Fruit fly (Drosophila melanogaster) whole organism, embryonic: ENCODE data around the gene CG10470.

Experiments used
- Abd-B ChIP-seq: fragments of 200-800 bp; sonication (Bioruptor generic); optimal IDR thresholded peaks from 2 replicates; lab custom pipeline; 2018; ENCODE audit warnings: missing biosample characterization, mild to moderate bottlenecking, missing genetic modification characterization, moderate library complexity
- Atf3 ChIP-seq: fragments of 200-800 bp; sonication (Bioruptor generic); optimal IDR thresholded peaks from 3 replicates; lab custom pipeline; 2016; ENCODE audit warnings: missing biosample characterization, missing genetic modification characterization
- B-H2 ChIP-seq: fragments of 200-800 bp; sonication (Bioruptor generic); optimal IDR thresholded peaks from 2 replicates; lab custom pipeline; 2018; ENCODE audit warnings: missing biosample characterization, mild to moderate bottlenecking, missing genetic modification characterization
- BEAF-32 ChIP-seq: fragments of 200-800 bp; sonication (Bioruptor generic); optimal IDR thresholded peaks from 3 replicates; lab custom pipeline; 2017; ENCODE audit warnings: missing biosample characterization, missing genetic modification characterization, mild to moderate bottlenecking, moderate library complexity, missing genetic modification reagents
- Bgb ChIP-seq: fragments of 200-800 bp; sonication (Bioruptor generic); IDR thresholded peaks from 2 replicates; pipeline ENCODE4 v1.3.6; 2022; ENCODE audit warnings: missing biosample characterization, missing genetic modification characterization; ENCODE audit not compliant: partially characterized antibody
- CG1024 ChIP-seq: fragments of 200-800 bp; sonication (Bioruptor generic); IDR thresholded peaks from 2 replicates; pipeline ENCODE4 v1.3.6; 2022; ENCODE audit warnings: missing biosample characterization, missing genetic modification characterization
- CG10267 ChIP-seq: fragments of 200-800 bp; sonication (Bioruptor generic); optimal IDR thresholded peaks from 2 replicates; lab custom pipeline; 2018; ENCODE audit warnings: missing biosample characterization, mild to moderate bottlenecking, missing genetic modification characterization, moderate library complexity
- CG10321 ChIP-seq: fragments of 200-800 bp; sonication (Bioruptor generic); IDR thresholded peaks from 2 replicates; pipeline ENCODE4 v1.3.6; 2022; ENCODE audit warnings: missing biosample characterization, missing genetic modification characterization
- CG13287 ChIP-seq: fragments of 200-800 bp; sonication (Bioruptor generic); IDR thresholded peaks from 2 replicates; pipeline ENCODE4 v1.3.6; 2022; ENCODE audit warnings: missing biosample characterization, missing genetic modification characterization; ENCODE audit not compliant: partially characterized antibody
- CG14860 ChIP-seq: fragments of 200-800 bp; sonication (Bioruptor generic); IDR thresholded peaks from 3 replicates; pipeline ENCODE4 v1.3.6; 2022; ENCODE audit warnings: missing biosample characterization, missing genetic modification characterization; ENCODE audit not compliant: partially characterized antibody
- CG1603 ChIP-seq: fragments of 200-800 bp; sonication (Bioruptor generic); optimal IDR thresholded peaks from 2 replicates; lab custom pipeline; 2019; ENCODE audit warnings: missing biosample characterization, mild to moderate bottlenecking, missing genetic modification characterization, moderate library complexity
- CG17802 ChIP-seq: fragments of 200-800 bp; sonication (Bioruptor generic); optimal IDR thresholded peaks from 2 replicates; lab custom pipeline; 2018; ENCODE audit warnings: missing biosample characterization, mild to moderate bottlenecking, missing genetic modification characterization, moderate library complexity
- CG30020 ChIP-seq: fragments of 200-800 bp; optimal IDR thresholded peaks from 2 replicates; lab custom pipeline; 2019; ENCODE audit warnings: missing biosample characterization, mild to moderate bottlenecking, missing genetic modification characterization, moderate library complexity
- CG3838 ChIP-seq: fragments of 200-800 bp; sonication (Bioruptor generic); optimal IDR thresholded peaks from 3 replicates; lab custom pipeline; 2016; ENCODE audit warnings: missing biosample characterization, missing genetic modification characterization
- CG3995 ChIP-seq: fragments of 200-800 bp; sonication (Bioruptor generic); optimal IDR thresholded peaks from 3 replicates; lab custom pipeline; 2016; ENCODE audit warnings: missing biosample characterization, missing genetic modification characterization
- CG4730 ChIP-seq: fragments of 200-800 bp; sonication (Bioruptor generic); IDR thresholded peaks from 2 replicates; pipeline ENCODE4 v1.3.6; 2022; ENCODE audit warnings: missing biosample characterization, missing genetic modification characterization
- CG7357 ChIP-seq: fragments of 200-800 bp; sonication (Bioruptor generic); IDR thresholded peaks from 3 replicates; pipeline ENCODE4 v1.3.6; 2022; ENCODE audit warnings: missing biosample characterization, missing genetic modification characterization
- CkIIα-i1 ChIP-seq: fragments of 200-800 bp; sonication (Bioruptor generic); IDR thresholded peaks from 2 replicates; pipeline ENCODE4 v1.3.6; 2022; ENCODE audit warnings: missing biosample characterization, missing genetic modification characterization
- CrebB ChIP-seq: fragments of 200-800 bp; sonication (Bioruptor generic); optimal IDR thresholded peaks from 3 replicates; lab custom pipeline; 2018; ENCODE audit warnings: missing biosample characterization, mild to moderate bottlenecking, missing genetic modification characterization
- Dref ChIP-seq: fragments of 200-800 bp; sonication (Bioruptor generic); IDR thresholded peaks from 2 replicates; pipeline ENCODE4 v1.3.6; 2022; ENCODE audit warnings: missing biosample characterization, missing genetic modification characterization
- Drgx ChIP-seq: fragments of 200-800 bp; sonication (Bioruptor generic); IDR thresholded peaks from 2 replicates; pipeline ENCODE4 v1.3.6; 2022; ENCODE audit warnings: missing biosample characterization, missing genetic modification characterization
- E2f2 ChIP-seq: fragments of 200-800 bp; sonication (Bioruptor generic); IDR thresholded peaks from 2 replicates; pipeline ENCODE4 v1.3.6; 2022; ENCODE audit warnings: missing biosample characterization, missing genetic modification characterization
- ERR ChIP-seq: fragments of 200-800 bp; sonication (Bioruptor generic); optimal IDR thresholded peaks from 2 replicates; lab custom pipeline; 2016; ENCODE audit warnings: missing biosample characterization, missing genetic modification characterization
- HLH4C ChIP-seq: fragments of 200-800 bp; sonication (Bioruptor generic); IDR thresholded peaks from 3 replicates; pipeline ENCODE4 v1.3.6; 2022; ENCODE audit warnings: missing biosample characterization, missing genetic modification characterization; ENCODE audit not compliant: partially characterized antibody
- HLHmδ ChIP-seq: fragments of 200-800 bp; sonication (Bioruptor generic); optimal IDR thresholded peaks from 2 replicates; lab custom pipeline; 2018; ENCODE audit warnings: missing biosample characterization, mild to moderate bottlenecking, missing genetic modification characterization, moderate library complexity
- Hsf ChIP-seq: fragments of 200-800 bp; sonication (Bioruptor generic); optimal IDR thresholded peaks from 3 replicates; lab custom pipeline; 2016; ENCODE audit warnings: missing biosample characterization, missing genetic modification characterization
- MESR4 ChIP-seq: fragments of 200-800 bp; sonication (Bioruptor generic); optimal IDR thresholded peaks from 2 replicates; lab custom pipeline; 2018; ENCODE audit warnings: missing biosample characterization, mild to moderate bottlenecking, missing genetic modification characterization, moderate library complexity
- Med ChIP-seq: fragments of 200-800 bp; sonication (Bioruptor generic); peaks from one replicate; lab custom pipeline; 2016; ENCODE audit warnings: missing biosample characterization, missing genetic modification characterization, mild to moderate bottlenecking, inconsistent platforms, moderate library complexity
- Myb ChIP-seq: fragments of 200-800 bp; sonication (Bioruptor generic); optimal IDR thresholded peaks from 2 replicates; lab custom pipeline; 2016; ENCODE audit warnings: missing biosample characterization, missing genetic modification characterization
- Pdp1 ChIP-seq, 2 experiments: fragments of 200-800 bp; sonication (Bioruptor generic); optimal IDR thresholded peaks; 3 replicates each; lab custom pipeline; 2016; ENCODE audit warnings: missing biosample characterization in 2 of 2, missing genetic modification characterization in 2 of 2, mild to moderate bottlenecking in 1 of 2, moderate library complexity in 1 of 2
- Sin3A ChIP-seq: fragments of >200 bp; optimal IDR thresholded peaks from 2 replicates; lab custom pipeline; 2018
- Sry-δ ChIP-seq: fragments of 200-800 bp; sonication (Bioruptor generic); optimal IDR thresholded peaks from 2 replicates; lab custom pipeline; 2016; ENCODE audit warnings: missing biosample characterization, missing genetic modification characterization
- Xrp1 ChIP-seq: fragments of 200-800 bp; sonication (Bioruptor generic); IDR thresholded peaks from 2 replicates; pipeline ENCODE4 v1.3.6; 2022; ENCODE audit warnings: missing biosample characterization, missing genetic modification characterization
- az2 ChIP-seq: fragments of 200-800 bp; sonication (Bioruptor generic); optimal IDR thresholded peaks from 3 replicates; lab custom pipeline; 2016; ENCODE audit warnings: missing biosample characterization, missing genetic modification characterization
- ci ChIP-seq: fragments of 200-800 bp; sonication (Bioruptor generic); IDR thresholded peaks from 3 replicates; pipeline ENCODE4 v1.3.6; 2022; ENCODE audit warnings: missing biosample characterization, missing genetic modification characterization
- dati ChIP-seq: fragments of 200-800 bp; sonication (Bioruptor generic); IDR thresholded peaks from 2 replicates; pipeline ENCODE4 v1.3.6; 2022; ENCODE audit warnings: missing biosample characterization, missing genetic modification characterization
- disco-r ChIP-seq: fragments of 200-800 bp; sonication (Bioruptor generic); optimal IDR thresholded peaks from 2 replicates; lab custom pipeline; 2016; ENCODE audit warnings: missing biosample characterization, missing genetic modification characterization
- h ChIP-seq: fragments of >200 bp; optimal IDR thresholded peaks from 2 replicates; lab custom pipeline; 2017
- hth ChIP-seq: fragments of >200 bp; optimal IDR thresholded peaks from 2 replicates; lab custom pipeline; 2017; ENCODE audit warnings: inconsistent platforms
- inv ChIP-seq: fragments of 200-800 bp; sonication (Bioruptor generic); IDR thresholded peaks from 2 replicates; pipeline ENCODE4 v1.3.6; 2022; ENCODE audit warnings: missing biosample characterization, missing genetic modification characterization; ENCODE audit not compliant: partially characterized antibody
- kni ChIP-seq: fragments of 200-800 bp; sonication (Bioruptor generic); optimal IDR thresholded peaks from 3 replicates; lab custom pipeline; 2017; ENCODE audit warnings: mild to moderate bottlenecking, missing biosample characterization, missing genetic modification reagents, missing genetic modification characterization
- phol ChIP-seq: fragments of 200-800 bp; sonication (Bioruptor generic); optimal IDR thresholded peaks from 3 replicates; lab custom pipeline; 2018; ENCODE audit warnings: missing biosample characterization, mild to moderate bottlenecking, missing genetic modification characterization, moderate library complexity
- row ChIP-seq: fragments of 200-800 bp; sonication (Bioruptor generic); IDR thresholded peaks from 3 replicates; pipeline ENCODE4 v1.3.6; 2022; ENCODE audit warnings: missing biosample characterization, missing genetic modification characterization
- sens ChIP-seq: fragments of 200-800 bp; sonication (Bioruptor generic); peaks from one replicate; lab custom pipeline; 2016; ENCODE audit warnings: missing biosample characterization, missing genetic modification characterization
- slou ChIP-seq: fragments of 200-800 bp; sonication (Bioruptor generic); optimal IDR thresholded peaks from 3 replicates; lab custom pipeline; 2016; ENCODE audit warnings: missing biosample characterization, missing genetic modification characterization
- ssp ChIP-seq: fragments of 200-800 bp; sonication (Bioruptor generic); IDR thresholded peaks from 2 replicates; pipeline ENCODE4 v1.3.6; 2022; ENCODE audit warnings: missing biosample characterization, missing genetic modification characterization
- stwl ChIP-seq: fragments of 200-800 bp; sonication (Bioruptor generic); optimal IDR thresholded peaks from 3 replicates; lab custom pipeline; 2018; ENCODE audit warnings: missing biosample characterization, mild to moderate bottlenecking, missing genetic modification characterization, moderate library complexity
- tio ChIP-seq: fragments of 200-800 bp; sonication (Bioruptor generic); optimal IDR thresholded peaks from 2 replicates; lab custom pipeline; 2017; ENCODE audit warnings: missing biosample characterization, missing genetic modification characterization, inconsistent platforms
- zen2 ChIP-seq: fragments of 200-800 bp; sonication (Bioruptor generic); IDR thresholded peaks from 3 replicates; pipeline ENCODE4 v1.3.6; 2022; ENCODE audit warnings: missing biosample characterization, missing genetic modification characterization; ENCODE audit not compliant: partially characterized antibody

The CG10470 gene

dm6 chr2L:19037011-19037410 is 11.9 kb upstream of the CG10470 start (continued):
- TF ChIP-seq h (no peak), slou (GFP tag; lab: Kevin White, UChicago) (no peak), CG17802 (no peak), Atf3 (GFP tag; lab: Kevin White, UChicago) (no peak), CG4730 (GFP tag; lab: Robert Waterston, UW) (no peak), CkIIα-i1 (no peak), phol (peak; percentile 24), CG1024 (no peak), Sin3A (lab: Kevin White, UChicago) (no peak), disco-r (GFP tag; lab: Kevin White, UChicago) (no peak), Hsf (GFP tag; lab: Kevin White, UChicago) (no peak), Abd-B (GFP tag; lab: Kevin White, UChicago) (no peak), Xrp1 (GFP tag; lab: Robert Waterston, UW) (no peak), CG13287 (GFP tag; lab: Robert Waterston, UW) (no peak)
- TF ChIP-seq, all 482 proteins: peak for 9

- TF ChIP-seq CG3995 (GFP tag; lab: Kevin White, UChicago) (no peak), kni (GFP tag; lab: Kevin White, UChicago) (no peak), HLHmδ (GFP tag; lab: Kevin White, UChicago) (peak; percentile 67), Med (peak; percentile 59), ci (no peak), CG3838 (GFP tag; lab: Kevin White, UChicago) (no peak), ssp (GFP tag; lab: Robert Waterston, UW) (peak; percentile 13; the same call in 1 of the 2 replicates), CG14860 (0 out of 3 replicates have a peak, but pooled peaks have one; percentile 29), Drgx (0 out of 2 replicates have a peak, but pooled peaks have one; percentile 9), E2f2 (GFP tag; lab: Robert Waterston, UW) (0 out of 2 replicates have a peak, but pooled peaks have one; percentile 7), Pdp1 (GFP tag; optimal IDR thresholded peaks at IDR 0.05; lab: Kevin White, UChicago) (peak in 1 of 2 experiments; percentile 59), CrebB (no peak)
- TF ChIP-seq, all 482 proteins: peak for 7
Measured at dm6 chr2L:19037455-19037854, 11.4 kb upstream of the CG10470 start.

dm6 chr2L:19041590-19041989 is 7.3 kb upstream of the CG10470 start, which contains the start of gene Catsup:
Gene Catsup, plus strand, starts transcription at chr2L:19041862.
- no peak for TF ChIP-seq B-H2 (GFP tag; lab: Kevin White, UChicago)
- no peak for TF ChIP-seq az2 (GFP tag; lab: Kevin White, UChicago)
- TF ChIP-seq CG10321, result no peak
- TF ChIP-seq Bgb (GFP tag; lab: Robert Waterston, UW), result peak; percentile 70
- peak; percentile 33 for TF ChIP-seq CG10267
- peak; percentile 82 for TF ChIP-seq CG7357 (GFP tag; lab: Robert Waterston, UW)
- peak; percentile 59 for TF ChIP-seq stwl
- TF ChIP-seq Sry-δ (GFP tag; lab: Kevin White, UChicago), result peak; percentile 61
- peak; percentile 14; the same call in 1 of the 3 replicates for TF ChIP-seq row
- peak; percentile 61 for TF ChIP-seq inv (GFP tag; lab: Robert Waterston, UW)
- TF ChIP-seq CG14860, result peak; percentile 47; the same call in 2 of the 3 replicates
- TF ChIP-seq MESR4 (GFP tag; lab: Kevin White, UChicago), result peak; percentile 54
- TF ChIP-seq dati (GFP tag; lab: Robert Waterston, UW), result no peak
- peak; percentile 20 for TF ChIP-seq Sin3A (lab: Kevin White, UChicago)
- TF ChIP-seq ERR (GFP tag; lab: Kevin White, UChicago), result no peak
- TF ChIP-seq ssp (GFP tag; lab: Robert Waterston, UW), result peak; percentile 74
- TF ChIP-seq CG30020, result peak; percentile 78
- TF ChIP-seq hth, result no peak
- TF ChIP-seq Dref (GFP tag; lab: Robert Waterston, UW), result peak; percentile 69
- TF ChIP-seq sens (GFP tag; lab: Kevin White, UChicago), result peak; percentile 72
- peak; percentile 73 for TF ChIP-seq BEAF-32 (GFP tag; lab: Kevin White, UChicago)
- TF ChIP-seq CG1603 (tag; lab: Kevin White, UChicago), result peak; percentile 6
- TF ChIP-seq Med, result peak; percentile 29
- TF ChIP-seq Myb (GFP tag; lab: Kevin White, UChicago), result peak; percentile 46
- peak; percentile 43; the same call in 1 of the 3 replicates for TF ChIP-seq zen2 (GFP tag; lab: Robert Waterston, UW)
- peak; percentile 77 for TF ChIP-seq HLH4C (GFP tag; lab: Robert Waterston, UW)
- TF ChIP-seq tio (GFP tag; lab: Kevin White, UChicago), result no peak
